Worm (Caenorhabditis elegans): ENCODE results near the gene ZC302.3.

The ZC302.3 gene

ce11 chrV:10730824-10731416, 10.3 kb downstream of the ZC302.3 start:
- TF ChIP-seq nhr-21 (tag; optimal IDR thresholded peaks at IDR 0.05), result peak; percentile 5
- TF ChIP-seq Y55F3AM.14 (GFP tag; optimal IDR thresholded peaks at IDR 0.05), result no peak
- TF ChIP-seq nhr-11 (tag; optimal IDR thresholded peaks at IDR 0.05), result peak; percentile 28
- TF ChIP-seq unc-55 (GFP tag; optimal IDR thresholded peaks at IDR 0.05), result no peak
- TF ChIP-seq sma-9 (GFP tag; optimal IDR thresholded peaks at IDR 0.05), result no peak
- TF ChIP-seq sma-9 (tag; optimal IDR thresholded peaks at IDR 0.05), result no peak
- peak; percentile 14 for TF ChIP-seq F13H6.1 (tag; optimal IDR thresholded peaks at IDR 0.05)
- no peak for TF ChIP-seq fos-1 (tag; optimal IDR thresholded peaks at IDR 0.05)
- TF ChIP-seq lsy-2 (tag; optimal IDR thresholded peaks at IDR 0.05), result peak in 1 of 2 experiments; percentile 5
- no peak for TF ChIP-seq dmd-4 (tag; optimal IDR thresholded peaks at IDR 0.05)

- TF ChIP-seq peb-1 (tag; optimal IDR thresholded peaks at IDR 0.05) (no peak), sma-9 (GFP tag; optimal IDR thresholded peaks at IDR 0.05) (peak; percentile 93), sma-9 (tag; optimal IDR thresholded peaks at IDR 0.05) (no peak), ztf-1 (GFP tag; conservative IDR thresholded peaks at IDR 0.05) (no peak), F13H6.1 (tag; optimal IDR thresholded peaks at IDR 0.05) (peak; percentile 60), mab-5 (tag; optimal IDR thresholded peaks at IDR 0.05) (no peak), sma-3 (GFP tag; optimal IDR thresholded peaks at IDR 0.05) (peak; percentile 72), R02D3.7 (tag; optimal IDR thresholded peaks at IDR 0.05) (no peak), snpc-4 (tag; optimal IDR thresholded peaks at IDR 0.05) (no peak), nhr-11 (tag; optimal IDR thresholded peaks at IDR 0.05) (no peak), lsy-2 (tag; optimal IDR thresholded peaks at IDR 0.05) (peak in 1 of 2 experiments; percentile 17), nhr-12 (tag; optimal IDR thresholded peaks at IDR 0.05) (no peak), nhr-129 (tag; optimal IDR thresholded peaks at IDR 0.05) (peak; percentile 71), C34F6.9 (tag; optimal IDR thresholded peaks at IDR 0.05) (no peak), ama-1 (optimal IDR thresholded peaks at IDR 0.05) (no peak), ztf-4 (tag; optimal IDR thresholded peaks at IDR 0.05) (no peak), lin-39 (tag; optimal IDR thresholded peaks at IDR 0.05) (no peak), blmp-1 (tag; optimal IDR thresholded peaks at IDR 0.05; ENCODE audit: insufficient read depth) (peak; percentile 46), nhr-77 (tag; optimal IDR thresholded peaks at IDR 0.05) (no peak), nhr-6 (tag; optimal IDR thresholded peaks at IDR 0.05) (no peak), lin-11 (tag; optimal IDR thresholded peaks at IDR 0.05) (no peak), ztf-11 (tag; optimal IDR thresholded peaks at IDR 0.05) (no peak), zag-1 (tag; optimal IDR thresholded peaks at IDR 0.05) (no peak), ZK546.5 (tag; optimal IDR thresholded peaks at IDR 0.05) (no peak), lin-13 (GFP tag; optimal IDR thresholded peaks at IDR 0.05) (no peak), skn-1 (tag; optimal IDR thresholded peaks at IDR 0.05) (no peak), elt-1 (tag; optimal IDR thresholded peaks at IDR 0.05) (no peak), unc-55 (GFP tag; optimal IDR thresholded peaks at IDR 0.05) (no peak), fos-1 (tag; optimal IDR thresholded peaks at IDR 0.05) (peak; percentile 23), nhr-237 (tag; optimal IDR thresholded peaks at IDR 0.05) (no peak), mdl-1 (tag; optimal IDR thresholded peaks at IDR 0.05) (peak in 1 of 2 experiments; percentile 56), unc-39 (tag; optimal IDR thresholded peaks at IDR 0.05) (no peak), Y55F3AM.14 (GFP tag; optimal IDR thresholded peaks at IDR 0.05) (peak; percentile 78), nhr-25 (tag; optimal IDR thresholded peaks at IDR 0.05) (peak; percentile 75), nhr-10 (tag; optimal IDR thresholded peaks at IDR 0.05) (no peak), nhr-21 (tag; optimal IDR thresholded peaks at IDR 0.05) (peak; percentile 25), sem-4 (tag; optimal IDR thresholded peaks at IDR 0.05) (no peak), alr-1 (tag; optimal IDR thresholded peaks at IDR 0.05) (no peak), crh-2 (tag; optimal IDR thresholded peaks at IDR 0.05) (peak; percentile 61), egl-27 (tag; optimal IDR thresholded peaks at IDR 0.05) (peak; percentile 74), gmeb-1 (tag; optimal IDR thresholded peaks at IDR 0.05) (peak; percentile 34)
Observed at ce11 chrV:10729456-10729904, 11.8 kb downstream of the ZC302.3 start.

ce11 chrV:10727651-10728050, 13.6 kb downstream of the ZC302.3 start:
- TF ChIP-seq nhr-11 (tag; optimal IDR thresholded peaks at IDR 0.05) (no peak), nhr-21 (tag; optimal IDR thresholded peaks at IDR 0.05) (peak; percentile 44), unc-62 (GFP tag; optimal IDR thresholded peaks at IDR 0.05) (peak; percentile 70), sem-4 (tag; optimal IDR thresholded peaks at IDR 0.05) (peak; percentile 79), dmd-4 (tag; optimal IDR thresholded peaks at IDR 0.05) (no peak), skn-1 (tag; optimal IDR thresholded peaks at IDR 0.05) (no peak), F13H6.1 (tag; optimal IDR thresholded peaks at IDR 0.05) (peak; percentile 87), elt-3 (tag; optimal IDR thresholded peaks at IDR 0.05) (no peak), fos-1 (tag; optimal IDR thresholded peaks at IDR 0.05) (peak; percentile 1), gmeb-1 (tag; optimal IDR thresholded peaks at IDR 0.05) (no peak), mab-5 (tag; optimal IDR thresholded peaks at IDR 0.05) (peak; percentile 83), Y55F3AM.14 (GFP tag; optimal IDR thresholded peaks at IDR 0.05) (no peak), nhr-12 (tag; optimal IDR thresholded peaks at IDR 0.05) (no peak), nhr-6 (tag; optimal IDR thresholded peaks at IDR 0.05) (peak; percentile 15), sma-9 (GFP tag; optimal IDR thresholded peaks at IDR 0.05) (peak; percentile 94), sma-9 (tag; optimal IDR thresholded peaks at IDR 0.05) (peak; percentile 65), ZK546.5 (tag; optimal IDR thresholded peaks at IDR 0.05) (no peak), lin-13 (GFP tag; optimal IDR thresholded peaks at IDR 0.05) (no peak), R02D3.7 (tag; optimal IDR thresholded peaks at IDR 0.05) (no peak), lin-39 (tag; optimal IDR thresholded peaks at IDR 0.05) (no peak), egl-27 (tag; optimal IDR thresholded peaks at IDR 0.05) (peak; percentile 73), lsy-2 (tag; optimal IDR thresholded peaks at IDR 0.05) (peak in 1 of 2 experiments; percentile 66), C34F6.9 (tag; optimal IDR thresholded peaks at IDR 0.05) (peak; percentile 27), ztf-4 (tag; optimal IDR thresholded peaks at IDR 0.05) (no peak), nhr-129 (tag; optimal IDR thresholded peaks at IDR 0.05) (peak; percentile 65), nhr-23 (tag; optimal IDR thresholded peaks at IDR 0.05) (no peak), ceh-16 (tag; optimal IDR thresholded peaks at IDR 0.05) (no peak), unc-39 (tag; optimal IDR thresholded peaks at IDR 0.05) (no peak), ztf-11 (tag; optimal IDR thresholded peaks at IDR 0.05) (no peak), nhr-77 (tag; optimal IDR thresholded peaks at IDR 0.05) (no peak), zag-1 (tag; optimal IDR thresholded peaks at IDR 0.05) (no peak)

Data from whole organism, L2 larva.